Fruit fly (Drosophila melanogaster) whole organism, embryonic: ENCODE measurements around the gene CG17744.

Experiments
- Antp ChIP-seq: fragments of 200-800 bp; sonication (Bioruptor generic); optimal IDR thresholded peaks from 3 replicates; lab custom pipeline; 2016; ENCODE audit warnings: missing biosample characterization, missing genetic modification characterization
- Atf-2 ChIP-seq: fragments of 200-800 bp; sonication (Bioruptor generic); optimal IDR thresholded peaks from 2 replicates; lab custom pipeline; 2016; ENCODE audit warnings: missing biosample characterization, missing genetic modification characterization
- CG10267 ChIP-seq: fragments of 200-800 bp; sonication (Bioruptor generic); optimal IDR thresholded peaks from 2 replicates; lab custom pipeline; 2018; ENCODE audit warnings: missing biosample characterization, mild to moderate bottlenecking, missing genetic modification characterization, moderate library complexity
- CG11723 ChIP-seq: fragments of 200-800 bp; sonication (Bioruptor generic); optimal IDR thresholded peaks from 2 replicates; lab custom pipeline; 2017; ENCODE audit warnings: missing biosample characterization, mild to moderate bottlenecking, missing genetic modification characterization
- CG12071 ChIP-seq: fragments of 200-800 bp; sonication (Bioruptor generic); optimal IDR thresholded peaks from 3 replicates; lab custom pipeline; 2018; ENCODE audit warnings: missing biosample characterization, mild to moderate bottlenecking, missing genetic modification characterization
- CG14860 ChIP-seq: fragments of 200-800 bp; sonication (Bioruptor generic); IDR thresholded peaks from 3 replicates; pipeline ENCODE4 v1.3.6; 2022; ENCODE audit warnings: missing biosample characterization, missing genetic modification characterization; ENCODE audit not compliant: partially characterized antibody
- CG16815 ChIP-seq: fragments of 200-800 bp; sonication (Bioruptor generic); optimal IDR thresholded peaks from 3 replicates; lab custom pipeline; 2017; ENCODE audit warnings: missing biosample characterization, mild to moderate bottlenecking, missing genetic modification characterization
- CG17361 ChIP-seq: fragments of 200-800 bp; sonication (Bioruptor generic); IDR thresholded peaks from 3 replicates; pipeline ENCODE4 v1.3.6; 2022; ENCODE audit warnings: missing biosample characterization, missing genetic modification characterization
- CG1792 ChIP-seq: fragments of 200-800 bp; sonication (Bioruptor generic); optimal IDR thresholded peaks from 2 replicates; lab custom pipeline; 2016; ENCODE audit warnings: missing biosample characterization, missing genetic modification characterization
- CG18011 ChIP-seq: fragments of 200-800 bp; sonication (Bioruptor generic); optimal IDR thresholded peaks from 2 replicates; lab custom pipeline; 2017; ENCODE audit warnings: missing biosample characterization, missing genetic modification characterization, mild to moderate bottlenecking, moderate library complexity, missing genotype
- CG2889 ChIP-seq: fragments of 200-800 bp; sonication (Bioruptor generic); IDR thresholded peaks from 3 replicates; pipeline ENCODE4 v1.3.6; 2022; ENCODE audit warnings: missing biosample characterization, missing genetic modification characterization
- CG31388 ChIP-seq: fragments of 200-800 bp; sonication (Bioruptor generic); optimal IDR thresholded peaks from 2 replicates; lab custom pipeline; 2016; ENCODE audit warnings: missing biosample characterization, missing genetic modification characterization
- CG4730 ChIP-seq: fragments of 200-800 bp; sonication (Bioruptor generic); IDR thresholded peaks from 2 replicates; pipeline ENCODE4 v1.3.6; 2022; ENCODE audit warnings: missing biosample characterization, missing genetic modification characterization
- CG4820 ChIP-seq: fragments of 200-800 bp; sonication (Bioruptor generic); optimal IDR thresholded peaks from 3 replicates; lab custom pipeline; 2016; ENCODE audit warnings: missing biosample characterization, missing genetic modification characterization
- CG5180 ChIP-seq: fragments of 200-800 bp; sonication (Bioruptor generic); optimal IDR thresholded peaks from 3 replicates; lab custom pipeline; 2017; ENCODE audit warnings: missing biosample characterization, missing genetic modification characterization, mild to moderate bottlenecking, moderate library complexity, missing genetic modification reagents
- CG6791 ChIP-seq: fragments of 200-800 bp; sonication (Bioruptor generic); IDR thresholded peaks from 3 replicates; pipeline ENCODE4 v1.3.6; 2022; ENCODE audit warnings: missing biosample characterization, missing genetic modification characterization; ENCODE audit not compliant: partially characterized antibody
- CG9215 ChIP-seq: fragments of 200-800 bp; sonication (Bioruptor generic); IDR thresholded peaks from 2 replicates; pipeline ENCODE4 v1.3.6; 2022; ENCODE audit warnings: missing biosample characterization, missing genetic modification characterization
- CG9437 ChIP-seq: fragments of 200-800 bp; sonication (Bioruptor generic); optimal IDR thresholded peaks from 2 replicates; lab custom pipeline; 2018; ENCODE audit warnings: missing biosample characterization, mild to moderate bottlenecking, missing genetic modification characterization
- D19B ChIP-seq: fragments of 200-800 bp; sonication (Bioruptor generic); optimal IDR thresholded peaks from 2 replicates; lab custom pipeline; 2017; ENCODE audit warnings: missing biosample characterization, mild to moderate bottlenecking, missing genetic modification characterization
- GATAe ChIP-seq: fragments of 200-800 bp; sonication (Bioruptor generic); conservative IDR thresholded peaks from 2 replicates; pipeline ENCODE4 v1.3.6; 2022; ENCODE audit warnings: missing biosample characterization, missing genetic modification characterization
- Lim3 ChIP-seq: fragments of 200-800 bp; sonication (Bioruptor generic); IDR thresholded peaks from 2 replicates; pipeline ENCODE4 v1.3.6; 2022; ENCODE audit warnings: missing biosample characterization, missing genetic modification characterization
- MESR4 ChIP-seq: fragments of 200-800 bp; sonication (Bioruptor generic); optimal IDR thresholded peaks from 2 replicates; lab custom pipeline; 2018; ENCODE audit warnings: missing biosample characterization, mild to moderate bottlenecking, missing genetic modification characterization, moderate library complexity
- Nf-YB ChIP-seq: fragments of 200-800 bp; sonication (Bioruptor generic); optimal IDR thresholded peaks from 3 replicates; lab custom pipeline; 2019; ENCODE audit warnings: missing biosample characterization, mild to moderate bottlenecking, missing genetic modification characterization, moderate library complexity
- NfI ChIP-seq: fragments of 200-800 bp; sonication (Bioruptor generic); optimal IDR thresholded peaks from 3 replicates; lab custom pipeline; 2018; ENCODE audit warnings: missing biosample characterization, mild to moderate bottlenecking, missing genetic modification characterization, moderate library complexity
- Oli ChIP-seq: fragments of 200-800 bp; sonication (Bioruptor generic); optimal IDR thresholded peaks from 2 replicates; lab custom pipeline; 2018; ENCODE audit warnings: missing biosample characterization, mild to moderate bottlenecking, missing genetic modification characterization, moderate library complexity
- PHDP ChIP-seq: fragments of 200-800 bp; sonication (Bioruptor generic); optimal IDR thresholded peaks from 3 replicates; lab custom pipeline; 2018; ENCODE audit warnings: missing biosample characterization, mild to moderate bottlenecking, missing genetic modification characterization, moderate library complexity
- Ptx1 ChIP-seq: fragments of 200-800 bp; sonication (Bioruptor generic); IDR thresholded peaks from 2 replicates; pipeline ENCODE4 v1.3.6; 2022; ENCODE audit warnings: missing biosample characterization, missing genetic modification characterization
- Ssrp ChIP-seq: fragments of 200-800 bp; sonication (Bioruptor generic); optimal IDR thresholded peaks from 2 replicates; lab custom pipeline; 2018; ENCODE audit warnings: missing biosample characterization, mild to moderate bottlenecking, missing genetic modification characterization, moderate library complexity
- ato ChIP-seq: fragments of 200-800 bp; sonication (Bioruptor generic); IDR thresholded peaks from 2 replicates; pipeline ENCODE4 v1.3.6; 2022; ENCODE audit warnings: missing biosample characterization, missing genetic modification characterization; ENCODE audit not compliant: partially characterized antibody
- chm ChIP-seq: fragments of 200-800 bp; sonication (Bioruptor generic); IDR thresholded peaks from 2 replicates; pipeline ENCODE4 v1.3.6; 2022; ENCODE audit warnings: missing biosample characterization, missing genetic modification characterization
- corto ChIP-seq: fragments of 200-800 bp; sonication (Bioruptor generic); optimal IDR thresholded peaks from 2 replicates; lab custom pipeline; 2016; ENCODE audit warnings: missing biosample characterization, mild to moderate bottlenecking, missing genetic modification characterization, moderate library complexity
- crol ChIP-seq: fragments of 200-800 bp; sonication (Bioruptor generic); IDR thresholded peaks from 2 replicates; pipeline ENCODE4 v1.3.6; 2022; ENCODE audit warnings: missing biosample characterization, missing genetic modification characterization
- crp ChIP-seq, 2 experiments: fragments of 200-800 bp; sonication (Bioruptor generic); optimal IDR thresholded peaks; 2 replicates in 1 of 2; 3 replicates in 1 of 2; lab custom pipeline; 2017; ENCODE audit warnings: missing biosample characterization in 2 of 2, missing genetic modification characterization in 2 of 2, mild to moderate bottlenecking in 1 of 2, moderate library complexity in 1 of 2
- dmrt11E ChIP-seq: fragments of 200-800 bp; sonication (Bioruptor generic); optimal IDR thresholded peaks from 3 replicates; lab custom pipeline; 2018; ENCODE audit warnings: missing biosample characterization, mild to moderate bottlenecking, missing genetic modification characterization, moderate library complexity
- gfzf ChIP-seq: fragments of 200-800 bp; sonication (Bioruptor generic); optimal IDR thresholded peaks from 2 replicates; lab custom pipeline; 2016; ENCODE audit warnings: missing biosample characterization, mild to moderate bottlenecking, missing genetic modification characterization, moderate library complexity
- gro ChIP-seq: fragments of 200-800 bp; sonication (Bioruptor generic); optimal IDR thresholded peaks from 2 replicates; lab custom pipeline; 2016; ENCODE audit warnings: missing biosample characterization, missing genetic modification characterization
- jumu ChIP-seq: fragments of 200-800 bp; sonication (Bioruptor generic); optimal IDR thresholded peaks from 3 replicates; lab custom pipeline; 2016; ENCODE audit warnings: missing biosample characterization, missing genetic modification characterization
- kah ChIP-seq: fragments of 200-800 bp; sonication (Bioruptor generic); optimal IDR thresholded peaks from 2 replicates; lab custom pipeline; 2018; ENCODE audit warnings: missing biosample characterization, mild to moderate bottlenecking, missing genetic modification characterization
- otp ChIP-seq: fragments of 200-800 bp; sonication (Bioruptor generic); IDR thresholded peaks from 3 replicates; pipeline ENCODE4, ENCODE4 v1.3.6; 2022; ENCODE audit warnings: missing biosample characterization, missing genetic modification characterization
- p53 ChIP-seq: fragments of 200-800 bp; sonication (Bioruptor generic); optimal IDR thresholded peaks from 2 replicates; lab custom pipeline; 2016; ENCODE audit warnings: missing biosample characterization, missing genetic modification characterization
- pfk ChIP-seq: fragments of 200-800 bp; sonication (Bioruptor generic); optimal IDR thresholded peaks from 2 replicates; lab custom pipeline; 2018; ENCODE audit warnings: missing biosample characterization, mild to moderate bottlenecking, missing genetic modification characterization, moderate library complexity
- sim ChIP-seq: fragments of 200-800 bp; sonication (Bioruptor generic); IDR thresholded peaks from 2 replicates; pipeline ENCODE4 v1.3.6; 2022; ENCODE audit warnings: missing biosample characterization, missing genetic modification characterization
- sqz ChIP-seq: fragments of 200-800 bp; sonication (Bioruptor generic); optimal IDR thresholded peaks from 3 replicates; lab custom pipeline; 2018; ENCODE audit warnings: missing biosample characterization, mild to moderate bottlenecking, missing genetic modification characterization
- tll ChIP-seq, 2 experiments: fragments of 200-800 bp in 1 of 2; fragments of >200 bp in 1 of 2; sonication (Bioruptor generic) in 1 of 2; optimal IDR thresholded peaks; 2 replicates each; lab custom pipeline; 2017 to 2019; ENCODE audit warnings: missing biosample characterization in 2 of 2, missing genetic modification characterization in 2 of 2, mild to moderate bottlenecking in 1 of 2, moderate library complexity in 1 of 2
- trem ChIP-seq: fragments of 200-800 bp; optimal IDR thresholded peaks from 3 replicates; lab custom pipeline; 2019; ENCODE audit warnings: missing biosample characterization, mild to moderate bottlenecking, missing genetic modification characterization, moderate library complexity
- vfl ChIP-seq: fragments of 200-800 bp; sonication (Bioruptor generic); optimal IDR thresholded peaks from 2 replicates; lab custom pipeline; 2016; ENCODE audit warnings: missing biosample characterization, missing genetic modification characterization
- vvl ChIP-seq: fragments of 200-800 bp; sonication (Bioruptor generic); IDR thresholded peaks from 2 replicates; pipeline ENCODE4 v1.3.6; 2022; ENCODE audit warnings: missing biosample characterization, missing genetic modification characterization
- zf30C ChIP-seq: fragments of 200-800 bp; sonication (Bioruptor generic); optimal IDR thresholded peaks from 3 replicates; lab custom pipeline; 2018; ENCODE audit warnings: missing biosample characterization, mild to moderate bottlenecking, missing genetic modification characterization

The CG17744 gene

DNA sequence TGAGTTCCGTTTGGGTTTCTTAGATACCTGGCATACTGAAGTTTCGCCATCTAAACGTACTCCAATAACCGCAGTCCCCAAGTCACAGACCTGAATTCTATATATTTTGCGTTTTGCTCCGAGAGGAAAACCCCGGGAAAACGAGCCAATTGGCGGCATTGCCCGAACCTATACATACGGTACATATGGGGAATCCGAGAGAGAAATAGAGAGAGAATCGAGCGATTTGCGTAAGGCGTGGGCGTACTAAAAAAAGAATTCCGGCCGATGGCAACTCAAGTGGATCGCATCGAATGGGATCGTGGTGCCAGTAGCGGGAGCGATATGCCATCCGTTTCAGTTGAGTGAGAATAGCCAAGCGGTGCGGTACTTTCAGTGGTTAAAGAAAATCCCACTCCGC, 36.3 kb downstream of the CG17744 start, which contains the start of gene bin (continued):
- TF ChIP-seq CG4820, result no peak
- no peak for TF ChIP-seq CG16815 (GFP tag; lab: Kevin White, UChicago)
- TF ChIP-seq sim (GFP tag; lab: Robert Waterston, UW), result no peak
- no peak for TF ChIP-seq Antp (GFP tag; lab: Kevin White, UChicago)
- no peak for TF ChIP-seq crp (GFP tag; optimal IDR thresholded peaks at IDR 0.05; lab: Kevin White, UChicago)
- no peak for TF ChIP-seq Atf-2 (GFP tag; lab: Kevin White, UChicago)
- TF ChIP-seq p53 (GFP tag; lab: Kevin White, UChicago), result no peak
- no peak for TF ChIP-seq D19B (GFP tag; lab: Kevin White, UChicago)
- TF ChIP-seq CG9437 (GFP tag; lab: Kevin White, UChicago), result no peak
- TF ChIP-seq chm (GFP tag; lab: Robert Waterston, UW), result no peak
- TF ChIP-seq Nf-YB (GFP tag; lab: Kevin White, UChicago), result peak; percentile 85
- no peak for TF ChIP-seq MESR4 (GFP tag; lab: Kevin White, UChicago)
- no peak for TF ChIP-seq NfI
- no peak for TF ChIP-seq CG9215 (GFP tag; lab: Robert Waterston, UW)
- no peak for TF ChIP-seq dmrt11E (tag; lab: Kevin White, UChicago)

- TF ChIP-seq trem (peak; percentile 90), Lim3 (no peak; the same call in 1 of the 2 replicates), Oli (tag; lab: Kevin White, UChicago) (peak; percentile 93), crol (GFP tag; lab: Robert Waterston, UW) (peak; percentile 68), Ptx1 (peak; percentile 91), CG18011 (peak; percentile 60), tll (GFP tag; optimal IDR thresholded peaks at IDR 0.05; lab: Kevin White, UChicago) (peak in 1 of 2 experiments; percentile 48), PHDP (peak; percentile 86), sqz (GFP tag; lab: Kevin White, UChicago) (peak; percentile 83), CG11723 (peak; percentile 86), CG12071 (GFP tag; lab: Kevin White, UChicago) (peak; percentile 52), CG14860 (GFP tag; lab: Robert Waterston, UW) (no peak), CG1792 (GFP tag; lab: Kevin White, UChicago) (peak; percentile 65), CG2889 (peak; percentile 55; the same call in 2 of the 3 replicates), vvl (peak; percentile 87), corto (GFP tag; lab: Kevin White, UChicago) (no peak), CG10267 (tag; lab: Kevin White, UChicago) (peak; percentile 91), ato (GFP tag; lab: Robert Waterston, UW) (no peak), zf30C (no peak), Ssrp (peak; percentile 94), GATAe (peak; percentile 58; the same call in 1 of the 2 replicates), CG31388 (GFP tag; lab: Kevin White, UChicago) (peak; percentile 80), CG5180 (GFP tag; lab: Kevin White, UChicago) (peak; percentile 88), NfI (peak; percentile 74), gfzf (no peak), CG4730 (GFP tag; lab: Robert Waterston, UW) (peak; percentile 79), otp (GFP tag; lab: Robert Waterston, UW) (0 out of 3 replicates have a peak, but pooled peaks have one; percentile 19), CG6791 (GFP tag; lab: Robert Waterston, UW) (no peak), jumu (GFP tag; lab: Kevin White, UChicago) (peak; percentile 59), gro (GFP tag; lab: Kevin White, UChicago) (peak; percentile 36), vfl (GFP tag; lab: Kevin White, UChicago) (no peak), pfk (GFP tag; lab: Kevin White, UChicago) (no peak), kah (GFP tag; lab: Kevin White, UChicago) (peak; percentile 76), CG17361 (GFP tag; lab: Robert Waterston, UW) (peak; percentile 100)
These were observed 37.5 kb downstream of the CG17744 start for dm6 chr3L:6988942-6989569.
